Fruit fly (Drosophila melanogaster): Measurements from ENCODE around the gene mew.

The mew gene

dm6 chrX:13285749-13286336, 27.6 kb upstream of the mew start:
- no peak for TF ChIP-seq Sin3A (optimal IDR thresholded peaks at IDR 0.05)
- no peak for TF ChIP-seq insv (optimal IDR thresholded peaks at IDR 0.05)
- no peak for TF ChIP-seq Myc (optimal IDR thresholded peaks at IDR 0.05)
- TF ChIP-seq psq (optimal IDR thresholded peaks at IDR 0.05): no peak
- TF ChIP-seq h (optimal IDR thresholded peaks at IDR 0.05): no peak
- no peak for TF ChIP-seq ttk (optimal IDR thresholded peaks at IDR 0.05)

dm6 chrX:13285001-13285748, 26.9 kb upstream of the mew start, which contains the start of the genes HDAC4 and CG15743:
Gene HDAC4 (minus strand): TSS chrX:13285632.
Gene CG15743 (plus strand): TSS chrX:13285707.
- TF ChIP-seq insv (optimal IDR thresholded peaks at IDR 0.05): no peak
- no peak for TF ChIP-seq Sin3A (optimal IDR thresholded peaks at IDR 0.05)
- no peak for TF ChIP-seq ttk (optimal IDR thresholded peaks at IDR 0.05)
- no peak for TF ChIP-seq Myc (optimal IDR thresholded peaks at IDR 0.05)
- no peak for TF ChIP-seq h (optimal IDR thresholded peaks at IDR 0.05)

- TF ChIP-seq ttk (optimal IDR thresholded peaks at IDR 0.05) (no peak), psq (optimal IDR thresholded peaks at IDR 0.05) (no peak), Sin3A (optimal IDR thresholded peaks at IDR 0.05) (no peak), insv (optimal IDR thresholded peaks at IDR 0.05) (no peak), Myc (optimal IDR thresholded peaks at IDR 0.05) (no peak), h (optimal IDR thresholded peaks at IDR 0.05) (no peak)
These were observed 26.3 kb upstream of the mew start for dm6 chrX:13284548-13284974.

dm6 chrX:13283940-13284547, 25.8 kb upstream of the mew start:
- TF ChIP-seq Myc (optimal IDR thresholded peaks at IDR 0.05) (no peak), insv (optimal IDR thresholded peaks at IDR 0.05) (no peak), Sin3A (optimal IDR thresholded peaks at IDR 0.05) (no peak), psq (optimal IDR thresholded peaks at IDR 0.05) (no peak), ttk (optimal IDR thresholded peaks at IDR 0.05) (no peak), h (optimal IDR thresholded peaks at IDR 0.05) (no peak)

- TF ChIP-seq Myc (optimal IDR thresholded peaks at IDR 0.05): no peak
- TF ChIP-seq ttk (optimal IDR thresholded peaks at IDR 0.05): no peak
- no peak for TF ChIP-seq Sin3A (optimal IDR thresholded peaks at IDR 0.05)
- no peak for TF ChIP-seq h (optimal IDR thresholded peaks at IDR 0.05)
- TF ChIP-seq insv (optimal IDR thresholded peaks at IDR 0.05): no peak
- no peak for TF ChIP-seq psq (optimal IDR thresholded peaks at IDR 0.05)
These were observed 24.4 kb upstream of the mew start for dm6 chrX:13282717-13283116.

- TF ChIP-seq Sin3A (optimal IDR thresholded peaks at IDR 0.05) (no peak), psq (optimal IDR thresholded peaks at IDR 0.05) (no peak), ttk (optimal IDR thresholded peaks at IDR 0.05) (no peak), Myc (optimal IDR thresholded peaks at IDR 0.05) (no peak), h (optimal IDR thresholded peaks at IDR 0.05) (no peak), insv (optimal IDR thresholded peaks at IDR 0.05) (no peak)
These were observed 23.1 kb upstream of the mew start for dm6 chrX:13281244-13281877.

dm6 chrX:13280738-13281137, 22.4 kb upstream of the mew start:
- no peak for TF ChIP-seq insv (optimal IDR thresholded peaks at IDR 0.05)
- TF ChIP-seq Sin3A (optimal IDR thresholded peaks at IDR 0.05): no peak
- no peak for TF ChIP-seq psq (optimal IDR thresholded peaks at IDR 0.05)
- TF ChIP-seq ttk (optimal IDR thresholded peaks at IDR 0.05): no peak
- TF ChIP-seq Myc (optimal IDR thresholded peaks at IDR 0.05): no peak
- TF ChIP-seq h (optimal IDR thresholded peaks at IDR 0.05): no peak

- no peak for TF ChIP-seq Myc (optimal IDR thresholded peaks at IDR 0.05)
- no peak for TF ChIP-seq insv (optimal IDR thresholded peaks at IDR 0.05)
- TF ChIP-seq psq (optimal IDR thresholded peaks at IDR 0.05): no peak
- TF ChIP-seq ttk (optimal IDR thresholded peaks at IDR 0.05): no peak
- no peak for TF ChIP-seq h (optimal IDR thresholded peaks at IDR 0.05)
- TF ChIP-seq Sin3A (optimal IDR thresholded peaks at IDR 0.05): no peak
These were observed 21.9 kb upstream of the mew start for dm6 chrX:13280235-13280634.

- no peak for TF ChIP-seq psq (optimal IDR thresholded peaks at IDR 0.05)
- no peak for TF ChIP-seq Sin3A (optimal IDR thresholded peaks at IDR 0.05)
- TF ChIP-seq Myc (optimal IDR thresholded peaks at IDR 0.05): no peak
- TF ChIP-seq insv (optimal IDR thresholded peaks at IDR 0.05): no peak
- TF ChIP-seq ttk (optimal IDR thresholded peaks at IDR 0.05): no peak
- no peak for TF ChIP-seq h (optimal IDR thresholded peaks at IDR 0.05)
These were observed 20.2 kb upstream of the mew start for dm6 chrX:13278468-13278982.

- TF ChIP-seq insv (optimal IDR thresholded peaks at IDR 0.05): no peak
- TF ChIP-seq ttk (optimal IDR thresholded peaks at IDR 0.05): no peak
- no peak for TF ChIP-seq psq (optimal IDR thresholded peaks at IDR 0.05)
- TF ChIP-seq h (optimal IDR thresholded peaks at IDR 0.05): no peak
- no peak for TF ChIP-seq Myc (optimal IDR thresholded peaks at IDR 0.05)
- TF ChIP-seq Sin3A (optimal IDR thresholded peaks at IDR 0.05): no peak
These were observed 19.5 kb upstream of the mew start for dm6 chrX:13277580-13278467.

dm6 chrX:13277148-13277547, 18.9 kb upstream of the mew start:
- TF ChIP-seq Myc (optimal IDR thresholded peaks at IDR 0.05): no peak
- TF ChIP-seq ttk (optimal IDR thresholded peaks at IDR 0.05): no peak
- no peak for TF ChIP-seq insv (optimal IDR thresholded peaks at IDR 0.05)
- TF ChIP-seq Sin3A (optimal IDR thresholded peaks at IDR 0.05): no peak
- no peak for TF ChIP-seq h (optimal IDR thresholded peaks at IDR 0.05)
- no peak for TF ChIP-seq psq (optimal IDR thresholded peaks at IDR 0.05)
